Worm (Caenorhabditis elegans): ENCODE data around the gene lin-1.

The lin-1 gene

DNA sequence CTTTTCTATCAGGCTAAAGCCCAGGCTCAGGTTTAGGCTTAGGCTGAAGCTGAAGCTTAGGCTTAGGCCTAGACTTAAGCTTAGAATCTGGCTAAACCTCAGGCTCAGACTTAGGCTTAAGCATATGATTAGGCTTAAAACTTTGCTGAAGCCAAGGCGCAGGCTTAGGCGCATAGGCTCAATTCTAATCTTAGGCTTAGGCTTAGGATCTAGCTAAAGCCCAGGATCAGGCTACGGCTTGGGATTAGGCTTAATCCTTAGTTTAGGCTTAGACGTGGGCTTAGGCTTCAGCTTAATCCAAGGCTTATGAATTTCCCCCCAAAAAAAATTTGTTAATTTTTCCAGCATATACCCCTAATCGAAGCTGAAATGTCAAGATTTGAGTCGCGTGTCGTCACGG, 71.4 kb downstream of the lin-1 start:
- TF ChIP-seq ztf-3 (GFP tag; optimal IDR thresholded peaks at IDR 0.05), result no peak
- TF ChIP-seq dpff-1 (tag; optimal IDR thresholded peaks at IDR 0.05), result no peak
- TF ChIP-seq nhr-90 (tag; optimal IDR thresholded peaks at IDR 0.05), result no peak
- TF ChIP-seq dpl-1 (GFP tag; optimal IDR thresholded peaks at IDR 0.05), result no peak

Data from whole organism, young adult.